Worm (Caenorhabditis elegans) whole organism, mixed stage, embryonic: ENCODE measurements around the gene ykt-6.

Experiments used
- M03D4.4 ChIP-seq: sonication (generic microtip); optimal IDR thresholded peaks from 2 replicates; lab custom pipeline; 2017; ENCODE audit warnings: mild to moderate bottlenecking, missing genetic modification characterization, missing compliant biosample characterization
- bed-3 ChIP-seq: fragments of 200-800 bp; sonication (Bioruptor generic); optimal IDR thresholded peaks from 3 replicates; lab custom pipeline; 2018; ENCODE audit warnings: mild to moderate bottlenecking, missing genetic modification characterization, moderate library complexity, missing compliant biosample characterization
- blmp-1 ChIP-seq: fragments of 150-350 bp; optimal IDR thresholded peaks from 2 replicates; lab custom pipeline; 2014; ENCODE audit warnings: missing biosample characterization, missing genetic modification characterization
- ceh-39 ChIP-seq: fragments of 150-350 bp; optimal IDR thresholded peaks from 2 replicates; lab custom pipeline; 2014; ENCODE audit warnings: missing biosample characterization, missing genetic modification characterization
- ceh-43 ChIP-seq: fragments of 200-800 bp; sonication (Bioruptor generic); optimal IDR thresholded peaks from 2 replicates; lab custom pipeline; 2018; ENCODE audit warnings: mild to moderate bottlenecking, missing genetic modification characterization, moderate library complexity, missing compliant biosample characterization
- ces-1 ChIP-seq: fragments of 150-350 bp; optimal IDR thresholded peaks from 2 replicates; lab custom pipeline; 2014; ENCODE audit warnings: missing biosample characterization, missing genetic modification reagents, missing genetic modification characterization
- cnd-1 ChIP-seq: fragments of 200-800 bp; sonication (Bioruptor generic); optimal IDR thresholded peaks from 2 replicates; lab custom pipeline; 2018; ENCODE audit warnings: mild to moderate bottlenecking, missing genetic modification characterization, missing compliant biosample characterization
- drap-1 ChIP-seq: fragments of 200-800 bp; sonication (Bioruptor generic); optimal IDR thresholded peaks from 3 replicates; lab custom pipeline; 2018; ENCODE audit warnings: mild to moderate bottlenecking, missing genetic modification characterization, missing compliant biosample characterization
- elt-1 ChIP-seq: sonication (generic microtip); optimal IDR thresholded peaks from 2 replicates; lab custom pipeline; 2017; ENCODE audit warnings: missing genetic modification characterization, mild to moderate bottlenecking, missing compliant biosample characterization, antibody characterized with exemption, moderate library complexity, borderline replicate concordance; ENCODE audit not compliant: insufficient read depth
- elt-3 ChIP-seq: fragments of 150-350 bp; optimal IDR thresholded peaks from 2 replicates; lab custom pipeline; 2014; ENCODE audit warnings: missing biosample characterization, missing genetic modification characterization
- ham-2 ChIP-seq: fragments of 200-800 bp; sonication (Bioruptor generic); optimal IDR thresholded peaks from 2 replicates; lab custom pipeline; 2018; ENCODE audit warnings: mild to moderate bottlenecking, missing genetic modification characterization, missing compliant biosample characterization
- hlh-1 ChIP-seq: fragments of 150-350 bp; optimal IDR thresholded peaks from 2 replicates; lab custom pipeline; 2014; ENCODE audit warnings: missing biosample characterization, missing genetic modification reagents, missing genetic modification characterization
- lin-13 ChIP-seq: fragments of 150-350 bp; optimal IDR thresholded peaks from 2 replicates; lab custom pipeline; 2014; ENCODE audit warnings: missing biosample characterization, missing genetic modification characterization
- lin-32 ChIP-seq: fragments of 200-800 bp; sonication (Bioruptor generic); optimal IDR thresholded peaks from 2 replicates; lab custom pipeline; 2018; ENCODE audit warnings: mild to moderate bottlenecking, missing genetic modification characterization, missing compliant biosample characterization
- lsy-2 ChIP-seq: fragments of 150-350 bp; optimal IDR thresholded peaks from 2 replicates; lab custom pipeline; 2014; ENCODE audit warnings: missing biosample characterization, missing genetic modification characterization
- mab-5 ChIP-seq: fragments of 150-350 bp; optimal IDR thresholded peaks from 2 replicates; lab custom pipeline; 2014; ENCODE audit warnings: missing biosample characterization, missing genetic modification characterization
- mep-1 ChIP-seq: fragments of 150-350 bp; optimal IDR thresholded peaks from 2 replicates; lab custom pipeline; 2017; ENCODE audit warnings: missing biosample characterization, missing genetic modification reagents, missing genetic modification characterization, inconsistent platforms
- mls-2 ChIP-seq: sonication (generic microtip); optimal IDR thresholded peaks from 2 replicates; lab custom pipeline; 2016; ENCODE audit warnings: mild to moderate bottlenecking, missing genetic modification characterization, moderate library complexity, missing compliant biosample characterization
- nhr-12 ChIP-seq: fragments of 150-350 bp; optimal IDR thresholded peaks from 2 replicates; lab custom pipeline; 2014; ENCODE audit warnings: missing biosample characterization, missing genetic modification characterization
- nhr-2 ChIP-seq: fragments of 150-350 bp; optimal IDR thresholded peaks from 2 replicates; lab custom pipeline; 2014; ENCODE audit warnings: missing biosample characterization, missing genetic modification characterization
- nhr-237 ChIP-seq: fragments of 150-350 bp; optimal IDR thresholded peaks from 2 replicates; lab custom pipeline; 2014; ENCODE audit warnings: missing biosample characterization, missing genetic modification characterization
- nhr-28 ChIP-seq: fragments of 150-350 bp; optimal IDR thresholded peaks from 2 replicates; lab custom pipeline; 2014; ENCODE audit warnings: missing biosample characterization, missing genetic modification characterization
- nhr-76 ChIP-seq: sonication (generic microtip); optimal IDR thresholded peaks from 2 replicates; lab custom pipeline; 2017; ENCODE audit warnings: missing biosample characterization, missing genetic modification characterization
- pha-4 ChIP-seq: fragments of 150-350 bp; optimal IDR thresholded peaks from 2 replicates; lab custom pipeline; 2018; ENCODE audit warnings: missing biosample characterization, missing genetic modification reagents, missing genetic modification characterization
- sem-2 ChIP-seq: fragments of 200-800 bp; sonication (Bioruptor generic); optimal IDR thresholded peaks from 2 replicates; lab custom pipeline; 2018; ENCODE audit warnings: mild to moderate bottlenecking, missing genetic modification characterization, missing compliant biosample characterization
- snpc-4 ChIP-seq: fragments of 150-350 bp; optimal IDR thresholded peaks from 2 replicates; lab custom pipeline; 2014; ENCODE audit warnings: missing biosample characterization, missing genetic modification characterization
- sptf-1 ChIP-seq: sonication (generic microtip); optimal IDR thresholded peaks from 2 replicates; lab custom pipeline; 2017; ENCODE audit warnings: mild to moderate bottlenecking, missing genetic modification characterization, moderate library complexity, missing compliant biosample characterization
- tbx-8 ChIP-seq: fragments of 200-800 bp; sonication (Bioruptor generic); optimal IDR thresholded peaks from 2 replicates; lab custom pipeline; 2018; ENCODE audit warnings: mild to moderate bottlenecking, missing genetic modification characterization, moderate library complexity, missing compliant biosample characterization
- unc-120 ChIP-seq: sonication (generic microtip); optimal IDR thresholded peaks from 2 replicates; lab custom pipeline; 2017; ENCODE audit warnings: missing genetic modification characterization, missing compliant biosample characterization; ENCODE audit not compliant: poor library complexity, severe bottlenecking
- unc-39 ChIP-seq: fragments of 150-350 bp; optimal IDR thresholded peaks from 2 replicates; lab custom pipeline; 2014; ENCODE audit warnings: missing biosample characterization, missing genetic modification characterization
- unc-62 ChIP-seq: fragments of 150-350 bp; optimal IDR thresholded peaks from 2 replicates; lab custom pipeline; 2014; ENCODE audit warnings: missing biosample characterization, missing genetic modification reagents, missing genetic modification characterization

The ykt-6 gene

ce11 chrIII:7287503-7287902 lies at the start of gene ykt-6:
Gene ykt-6, minus strand, starts transcription at chrIII:7287603.
- no peak for TF ChIP-seq tbx-8 (GFP tag; lab: Kevin White, UChicago)
- no peak for TF ChIP-seq nhr-237 (tag; lab: Kevin White, UChicago)
- TF ChIP-seq nhr-28 (tag; lab: Kevin White, UChicago), result no peak
- TF ChIP-seq lin-32 (GFP tag; lab: Kevin White, UChicago), result no peak
- TF ChIP-seq nhr-76, result no peak
- no peak for TF ChIP-seq unc-120 (tag; lab: Kevin White, UChicago)
- TF ChIP-seq elt-3 (tag; lab: Kevin White, UChicago), result no peak
- TF ChIP-seq, all 35 proteins: peak for 0

ce11 chrIII:7336214-7336613 lies 48.8 kb upstream of the ykt-6 start, which contains the start of gene gsp-2:
Gene gsp-2, plus strand, starts transcription at chrIII:7336587.
- TF ChIP-seq pha-4 (tag; lab: Kevin White, UChicago), result peak; percentile 43
- TF ChIP-seq unc-120 (tag; lab: Kevin White, UChicago), result peak; percentile 7
- no peak for TF ChIP-seq ham-2 (GFP tag; lab: Kevin White, UChicago)
- TF ChIP-seq M03D4.4 (tag; lab: Kevin White, UChicago), result no peak
- TF ChIP-seq sem-2 (GFP tag; lab: Kevin White, UChicago), result no peak
- TF ChIP-seq blmp-1 (tag; lab: Kevin White, UChicago), result no peak
- TF ChIP-seq drap-1, result peak; percentile 43
- TF ChIP-seq nhr-2 (tag; lab: Kevin White, UChicago), result no peak
- TF ChIP-seq ces-1 (GFP tag; lab: Kevin White, UChicago), result peak; percentile 45
- no peak for TF ChIP-seq mab-5 (tag; lab: Kevin White, UChicago)
- TF ChIP-seq mep-1, result peak; percentile 84
- peak; percentile 73 for TF ChIP-seq nhr-237 (tag; lab: Kevin White, UChicago)
- TF ChIP-seq lin-13 (tag; lab: Kevin White, UChicago), result peak; percentile 33
- peak; percentile 59 for TF ChIP-seq hlh-1 (tag; lab: Kevin White, UChicago)
- TF ChIP-seq lsy-2 (tag; lab: Kevin White, UChicago), result peak; percentile 95
- peak; percentile 29 for TF ChIP-seq sptf-1 (tag; lab: Kevin White, UChicago)

DNA sequence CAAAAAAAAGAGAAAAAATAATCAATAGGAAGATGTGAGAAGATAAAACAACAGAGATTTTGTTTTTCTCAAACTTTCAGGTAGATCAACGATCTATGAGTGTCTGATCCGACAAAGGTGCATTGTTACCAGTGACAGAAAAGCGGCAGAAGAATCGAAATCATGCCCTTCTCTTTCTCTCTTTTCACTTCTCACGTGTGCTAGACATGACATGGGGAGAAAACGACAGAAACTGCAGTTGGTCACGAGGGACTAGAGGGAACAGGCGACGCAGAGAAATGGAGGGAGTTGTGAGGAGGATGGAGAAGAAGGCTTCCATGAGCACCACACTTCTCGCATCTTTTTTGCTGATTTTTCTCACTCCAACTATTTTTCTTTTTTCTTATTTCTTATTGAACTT lies 47.8 kb upstream of the ykt-6 start, which contains the start of gene F56C9.10:
TSS of gene F56C9.10 (minus strand) at position 97 of the 400 bp plus-strand sequence.
- TF ChIP-seq unc-120 (tag; lab: Kevin White, UChicago) (peak; percentile 65), nhr-28 (tag; lab: Kevin White, UChicago) (no peak), blmp-1 (tag; lab: Kevin White, UChicago) (peak; percentile 66), hlh-1 (tag; lab: Kevin White, UChicago) (peak; percentile 77), nhr-2 (tag; lab: Kevin White, UChicago) (no peak), drap-1 (no peak), unc-62 (peak; percentile 83), mls-2 (tag; lab: Kevin White, UChicago) (peak; percentile 6), ham-2 (GFP tag; lab: Kevin White, UChicago) (peak; percentile 9), pha-4 (tag; lab: Kevin White, UChicago) (no peak), ces-1 (GFP tag; lab: Kevin White, UChicago) (peak; percentile 32), nhr-12 (tag; lab: Kevin White, UChicago) (no peak), nhr-76 (no peak), mab-5 (tag; lab: Kevin White, UChicago) (no peak), ceh-43 (no peak), sem-2 (GFP tag; lab: Kevin White, UChicago) (no peak), ceh-39 (tag; lab: Kevin White, UChicago) (no peak), unc-39 (tag; lab: Kevin White, UChicago) (no peak), nhr-237 (tag; lab: Kevin White, UChicago) (peak; percentile 48), M03D4.4 (tag; lab: Kevin White, UChicago) (no peak), cnd-1 (tag; lab: Kevin White, UChicago) (peak; percentile 15), elt-3 (tag; lab: Kevin White, UChicago) (no peak), lin-13 (tag; lab: Kevin White, UChicago) (no peak), elt-1 (tag; lab: Kevin White, UChicago) (no peak), snpc-4 (tag; lab: Kevin White, UChicago) (no peak), mep-1 (peak; percentile 14), sptf-1 (tag; lab: Kevin White, UChicago) (no peak), lsy-2 (tag; lab: Kevin White, UChicago) (no peak), bed-3 (no peak)

DNA sequence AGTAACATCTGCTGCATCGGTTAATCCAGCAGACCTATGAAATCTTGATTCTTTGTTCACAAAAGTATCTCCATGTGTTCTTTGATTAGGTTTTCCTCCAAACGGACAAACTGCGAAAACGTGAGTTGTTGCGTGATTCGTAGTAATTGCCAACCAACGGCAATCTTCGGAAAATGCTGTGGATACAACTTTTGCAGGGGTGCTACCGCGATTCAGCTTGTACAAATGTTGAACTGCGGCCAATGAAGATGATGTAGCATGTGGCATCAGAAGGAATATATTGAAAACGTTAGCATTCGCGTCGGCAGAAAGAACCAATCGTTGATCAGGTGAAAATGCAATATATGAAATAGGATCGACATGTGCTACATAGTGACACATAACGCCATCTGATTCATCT lies 44.3 kb upstream of the ykt-6 start:
- no peak for TF ChIP-seq pha-4 (tag; lab: Kevin White, UChicago)
- TF ChIP-seq elt-3 (tag; lab: Kevin White, UChicago), result no peak
- no peak for TF ChIP-seq nhr-12 (tag; lab: Kevin White, UChicago)
- no peak for TF ChIP-seq lsy-2 (tag; lab: Kevin White, UChicago)
